Worm (Caenorhabditis elegans) whole organism, early embryonic: ENCODE measurements around the gene crn-3.

Experiments used
- F13C5.2 ChIP-seq: sonication (generic microtip); optimal IDR thresholded peaks from 2 replicates; lab custom pipeline; 2017; ENCODE audit warnings: mild to moderate bottlenecking, missing genetic modification characterization, inconsistent platforms, missing compliant biosample characterization
- aly-1 ChIP-seq: sonication (generic microtip); optimal IDR thresholded peaks from 2 replicates; lab custom pipeline; 2016; ENCODE audit warnings: missing genetic modification characterization, missing compliant biosample characterization
- ama-1 ChIP-seq: fragments of 150-350 bp; optimal IDR thresholded peaks from 2 replicates; lab custom pipeline; 2014
- ceh-13 ChIP-seq: fragments of 200-800 bp; sonication (Bioruptor generic); optimal IDR thresholded peaks from 2 replicates; lab custom pipeline; 2018; ENCODE audit warnings: mild to moderate bottlenecking, missing genetic modification characterization, missing compliant biosample characterization
- flt-1 ChIP-seq: fragments of 200-800 bp; sonication (Bioruptor generic); IDR thresholded peaks from 2 replicates; pipeline ENCODE4 v1.3.6; 2022; ENCODE audit warnings: missing genetic modification characterization, missing compliant biosample characterization
- hmg-4 ChIP-seq: fragments of 200-800 bp; sonication (Bioruptor generic); optimal IDR thresholded peaks from 2 replicates; lab custom pipeline; 2018; ENCODE audit warnings: mild to moderate bottlenecking, missing genetic modification characterization, missing compliant biosample characterization
- sea-1 ChIP-seq: fragments of 200-800 bp; sonication (Bioruptor generic); conservative IDR thresholded peaks from 2 replicates; pipeline ENCODE4 v1.3.6; 2022; ENCODE audit warnings: missing genetic modification characterization, missing compliant biosample characterization
- tbx-11 ChIP-seq: fragments of 200-800 bp; sonication (Bioruptor generic); IDR thresholded peaks from 2 replicates; pipeline ENCODE4 v1.3.6; 2022; ENCODE audit warnings: missing genetic modification characterization, missing compliant biosample characterization

- TF ChIP-seq sea-1 (no peak), hmg-4 (no peak), F13C5.2 (tag; lab: Kevin White, UChicago) (no peak), tbx-11 (GFP tag; lab: Robert Waterston, UW) (no peak), flt-1 (no peak), ama-1 (lab: Kevin White, UChicago) (no peak), ceh-13 (GFP tag; lab: Kevin White, UChicago) (no peak), aly-1 (tag; lab: Kevin White, UChicago) (no peak)
Measured at ce11 chrII:10555484-10556075, 32.3 kb upstream of the crn-3 start.
